Fruit fly (Drosophila melanogaster): ENCODE measurements around the gene MED1.

MED1 gene

DNA sequence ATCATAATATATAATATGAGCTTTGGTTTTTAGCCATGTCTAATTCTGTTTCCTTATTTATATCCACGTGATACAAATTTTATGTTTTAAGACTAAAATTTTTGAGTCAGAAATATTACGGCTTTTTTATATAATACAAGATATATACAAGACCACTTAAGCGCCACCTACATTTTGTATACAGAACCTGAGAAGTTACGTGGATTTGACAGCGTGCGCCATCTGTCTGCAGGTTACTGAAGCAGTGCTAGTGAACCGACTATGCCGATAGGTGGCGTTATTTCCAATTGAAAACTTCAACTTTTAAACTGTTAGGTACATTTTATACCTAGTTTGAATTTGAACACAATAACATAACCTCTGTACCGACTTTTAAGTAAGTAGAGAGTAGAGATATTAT lies 18.5 kb upstream of the MED1 start (continued):
- peak; percentile 75 for TF ChIP-seq CG14965 (GFP tag; optimal IDR thresholded peaks at IDR 0.05; ENCODE audit: borderline replicate concordance)
- peak; percentile 57 for TF ChIP-seq CG14710 (tag; optimal IDR thresholded peaks at IDR 0.05)
- peak; percentile 39; the same call in 1 of the 2 replicates for TF ChIP-seq peb (GFP tag; IDR thresholded peaks at IDR 0.05)
- TF ChIP-seq Dip3 (GFP tag; optimal IDR thresholded peaks at IDR 0.05) = no peak
- peak; percentile 87 for TF ChIP-seq CG5245 (GFP tag; optimal IDR thresholded peaks at IDR 0.05)
- TF ChIP-seq CG8924 (tag; optimal IDR thresholded peaks at IDR 0.05) = no peak
- TF ChIP-seq zen2 (GFP tag; IDR thresholded peaks at IDR 0.05; ENCODE audit: partially characterized antibody) = no peak
- peak; percentile 15 for TF ChIP-seq mirr (GFP tag; optimal IDR thresholded peaks at IDR 0.05)
- TF ChIP-seq ase (GFP tag; IDR thresholded peaks at IDR 0.05) = peak; percentile 73
- TF ChIP-seq lab (GFP tag; optimal IDR thresholded peaks at IDR 0.05) = peak; percentile 34
- peak; percentile 31 for TF ChIP-seq ftz-f1 (GFP tag; optimal IDR thresholded peaks at IDR 0.05)
- peak; percentile 68 for TF ChIP-seq bcd (GFP tag; optimal IDR thresholded peaks at IDR 0.05)
- peak; percentile 76 for TF ChIP-seq gem (tag; optimal IDR thresholded peaks at IDR 0.05)
- peak; percentile 50 for TF ChIP-seq Blimp-1 (GFP tag; optimal IDR thresholded peaks at IDR 0.05)
- peak; percentile 30 for TF ChIP-seq maf-S (GFP tag; optimal IDR thresholded peaks at IDR 0.05)
- peak; percentile 74 for TF ChIP-seq CG4820 (GFP tag; optimal IDR thresholded peaks at IDR 0.05)
- peak; percentile 37; the same call in 1 of the 2 replicates for TF ChIP-seq CG31441 (GFP tag; IDR thresholded peaks at IDR 0.05)
- TF ChIP-seq Oaz (GFP tag; IDR thresholded peaks at IDR 0.05) = peak; percentile 67; the same call in 1 of the 2 replicates
- peak; percentile 63 for TF ChIP-seq CG6654 (GFP tag; optimal IDR thresholded peaks at IDR 0.05)
- no peak for TF ChIP-seq tna (GFP tag; IDR thresholded peaks at IDR 0.05; ENCODE audit: partially characterized antibody)
- TF ChIP-seq dm (GFP tag; optimal IDR thresholded peaks at IDR 0.05) = peak; percentile 21
- TF ChIP-seq Dip2 (GFP tag; IDR thresholded peaks at IDR 0.05) = peak; percentile 91
- TF ChIP-seq sob (GFP tag; IDR thresholded peaks at IDR 0.05) = peak; percentile 70; the same call in 1 of the 2 replicates
- peak; percentile 17 for TF ChIP-seq CG17802 (tag; optimal IDR thresholded peaks at IDR 0.05)
- peak; percentile 70 for TF ChIP-seq CG1233 (GFP tag; optimal IDR thresholded peaks at IDR 0.05)
- TF ChIP-seq CG14667 (GFP tag; IDR thresholded peaks at IDR 0.05) = peak; percentile 61
- TF ChIP-seq Med (GFP tag) = peak; percentile 97
- peak; percentile 76 for TF ChIP-seq bigmax (GFP tag; optimal IDR thresholded peaks at IDR 0.05)
- peak; percentile 77 to 82 for TF ChIP-seq dpn (GFP tag; optimal IDR thresholded peaks at IDR 0.05)
- peak; percentile 57 for TF ChIP-seq ab (GFP tag; optimal IDR thresholded peaks at IDR 0.05)
- no peak for TF ChIP-seq Bdp1 (GFP tag; optimal IDR thresholded peaks at IDR 0.05)
- TF ChIP-seq CG10209 (GFP tag; optimal IDR thresholded peaks at IDR 0.05) = peak; percentile 46
- peak; percentile 22 for TF ChIP-seq psq (GFP tag; optimal IDR thresholded peaks at IDR 0.05)
- TF ChIP-seq CG6813 (GFP tag; optimal IDR thresholded peaks at IDR 0.05) = peak; percentile 24
- TF ChIP-seq CG4730 (GFP tag; IDR thresholded peaks at IDR 0.05) = 0 out of 2 replicates have a peak, but pooled peaks have one; percentile 18
- TF ChIP-seq kah (GFP tag; optimal IDR thresholded peaks at IDR 0.05) = no peak
- TF ChIP-seq Sry-β (GFP tag; optimal IDR thresholded peaks at IDR 0.05) = no peak
- TF ChIP-seq CG14014 (GFP tag; IDR thresholded peaks at IDR 0.05) = peak; percentile 51; the same call in 1 of the 2 replicates
- no peak for TF ChIP-seq sc (optimal IDR thresholded peaks at IDR 0.05)
- peak; percentile 33 for TF ChIP-seq sc (GFP tag; optimal IDR thresholded peaks at IDR 0.05)
- TF ChIP-seq CG12391 (tag; optimal IDR thresholded peaks at IDR 0.05) = peak; percentile 48
- TF ChIP-seq CG17359 (tag; optimal IDR thresholded peaks at IDR 0.05) = peak; percentile 72
- no peak for TF ChIP-seq luna (GFP tag; optimal IDR thresholded peaks at IDR 0.05)
- peak; percentile 44 for TF ChIP-seq en (GFP tag; optimal IDR thresholded peaks at IDR 0.05)
- peak; percentile 79 for TF ChIP-seq CG2712 (tag; optimal IDR thresholded peaks at IDR 0.05)
- no peak for TF ChIP-seq CG12236 (GFP tag; optimal IDR thresholded peaks at IDR 0.05)
- TF ChIP-seq CG11504 (tag; optimal IDR thresholded peaks at IDR 0.05) = peak; percentile 78
- peak; percentile 58 for TF ChIP-seq CG12942 (GFP tag; optimal IDR thresholded peaks at IDR 0.05)
- TF ChIP-seq HLH3B (GFP tag; IDR thresholded peaks at IDR 0.05) = peak; percentile 76
- peak; percentile 62 for TF ChIP-seq CG10462 (GFP tag; optimal IDR thresholded peaks at IDR 0.05)
- no peak for TF ChIP-seq CG7963 (GFP tag; IDR thresholded peaks at IDR 0.05; ENCODE audit: partially characterized antibody)
